Fruit fly (Drosophila melanogaster): ENCODE measurements around the gene CG7016.

dm6 chr3R:24875939-24876842, 13.5 kb downstream of the CG7016 start, which contains the start of gene CG3744:
- TF ChIP-seq CTCF (optimal IDR thresholded peaks at IDR 0.05), result no peak
- TF ChIP-seq CG8478 (optimal IDR thresholded peaks at IDR 0.05), result no peak

All from S2 (cell line).